Worm (Caenorhabditis elegans) whole organism, L4 larva: ENCODE data around the gene R08C7.5.

Experiments used
- F26F4.8 ChIP-seq: fragments of 200-800 bp; sonication (Bioruptor generic); conservative IDR thresholded peaks from 2 replicates; pipeline ENCODE4 v1.3.6; 2022; ENCODE audit warnings: missing genetic modification characterization, missing compliant biosample characterization
- F37D6.2 ChIP-seq: sonication (generic microtip); optimal IDR thresholded peaks from 2 replicates; lab custom pipeline; 2016; ENCODE audit warnings: mild to moderate bottlenecking, missing genetic modification characterization, missing compliant biosample characterization
- Y105C5A.15 ChIP-seq: fragments of 200-800 bp; sonication (Bioruptor generic); IDR thresholded peaks from 2 replicates; pipeline ENCODE4 v1.3.6; 2022; ENCODE audit warnings: missing genetic modification characterization, missing compliant biosample characterization
- Y48G9A.11 ChIP-seq: fragments of 200-800 bp; sonication (Bioruptor generic); IDR thresholded peaks from 2 replicates; pipeline ENCODE4 v1.3.6; 2022; ENCODE audit warnings: missing genetic modification reagents, missing genetic modification characterization, missing compliant biosample characterization
- ZK337.2 ChIP-seq: fragments of 200-800 bp; sonication (Bioruptor generic); IDR thresholded peaks from 2 replicates; pipeline ENCODE4 v1.3.6; 2022; ENCODE audit warnings: missing genetic modification reagents, missing genetic modification characterization, missing compliant biosample characterization
- aha-1 ChIP-seq: fragments of 150-350 bp; peaks from one replicate; lab custom pipeline; 2014; ENCODE audit warnings: missing biosample characterization, missing genetic modification characterization
- ama-1 ChIP-seq: fragments of 150-350 bp; optimal IDR thresholded peaks from 2 replicates; lab custom pipeline; 2014; ENCODE audit warnings: inconsistent platforms, mixed read lengths
- attf-4 ChIP-seq: sonication (generic microtip); optimal IDR thresholded peaks from 3 replicates; lab custom pipeline; 2017; ENCODE audit warnings: missing biosample characterization, missing genetic modification characterization
- ceh-32 ChIP-seq: sonication (generic microtip); optimal IDR thresholded peaks from 2 replicates; lab custom pipeline; 2016; ENCODE audit warnings: mild to moderate bottlenecking, missing genetic modification characterization, missing compliant biosample characterization; ENCODE audit not compliant: poor library complexity
- daf-12 ChIP-seq: fragments of 150-350 bp; optimal IDR thresholded peaks from 2 replicates; lab custom pipeline; 2014; ENCODE audit warnings: missing biosample characterization, missing genetic modification reagents, missing genetic modification characterization
- daf-19 ChIP-seq: fragments of 200-800 bp; sonication (Bioruptor generic); conservative IDR thresholded peaks from 2 replicates; pipeline ENCODE4 v1.3.6; 2022; ENCODE audit warnings: missing genetic modification characterization, missing compliant biosample characterization
- daf-8 ChIP-seq: fragments of 200-800 bp; sonication (Bioruptor generic); IDR thresholded peaks from 2 replicates; pipeline ENCODE4 v1.3.6; 2022; ENCODE audit warnings: missing genetic modification characterization, missing compliant biosample characterization
- dmd-6 ChIP-seq: fragments of 200-800 bp; sonication (Bioruptor generic); IDR thresholded peaks from 2 replicates; pipeline ENCODE4 v1.3.6; 2022; ENCODE audit warnings: missing genetic modification reagents, missing genetic modification characterization, missing compliant biosample characterization
- dpl-1 ChIP-seq: fragments of 150-350 bp; optimal IDR thresholded peaks from 2 replicates; lab custom pipeline; 2014; ENCODE audit warnings: missing biosample characterization, missing genetic modification reagents, missing genetic modification characterization
- dve-1 ChIP-seq: sonication (generic microtip); optimal IDR thresholded peaks from 2 replicates; lab custom pipeline; 2017; ENCODE audit warnings: antibody characterized with exemption, mild to moderate bottlenecking, missing genetic modification characterization, missing compliant biosample characterization; ENCODE audit not compliant: insufficient read depth
- fkh-10 ChIP-seq: fragments of 150-350 bp; optimal IDR thresholded peaks from 2 replicates; lab custom pipeline; 2014; ENCODE audit warnings: missing biosample characterization, missing genetic modification reagents, missing genetic modification characterization
- fos-1 ChIP-seq: fragments of 150-350 bp; optimal IDR thresholded peaks from 2 replicates; lab custom pipeline; 2014; ENCODE audit warnings: missing biosample characterization, missing genetic modification characterization
- hif-1 ChIP-seq, 2 experiments: sonication (generic microtip); optimal IDR thresholded peaks; 2 replicates each; lab custom pipeline; 2016 to 2017; ENCODE audit warnings: missing compliant biosample characterization in 2 of 2, missing genetic modification characterization in 2 of 2, missing genetic modification reagents in 2 of 2, missing genotype in 2 of 2, mild to moderate bottlenecking in 1 of 2
- hlh-30 ChIP-seq: sonication (generic microtip); optimal IDR thresholded peaks from 2 replicates; lab custom pipeline; 2017; ENCODE audit warnings: antibody characterized with exemption, mild to moderate bottlenecking, missing genetic modification characterization, missing compliant biosample characterization; ENCODE audit not compliant: insufficient read depth
- lin-39 ChIP-seq: fragments of 150-350 bp; optimal IDR thresholded peaks from 2 replicates; lab custom pipeline; 2014; ENCODE audit warnings: missing biosample characterization, missing genetic modification reagents, missing genetic modification characterization
- lir-3 ChIP-seq: sonication (generic microtip); optimal IDR thresholded peaks from 2 replicates; lab custom pipeline; 2016; ENCODE audit warnings: mild to moderate bottlenecking, missing genetic modification characterization, missing compliant biosample characterization
- madf-9 ChIP-seq: fragments of 200-800 bp; sonication (Bioruptor generic); conservative IDR thresholded peaks from 2 replicates; pipeline ENCODE4 v1.3.6; 2022; ENCODE audit warnings: missing genetic modification reagents, missing genetic modification characterization, missing compliant biosample characterization
- mdl-1 ChIP-seq, 2 experiments: fragments of 150-350 bp in 1 of 2; sonication (generic microtip) in 1 of 2; optimal IDR thresholded peaks; 2 replicates each; lab custom pipeline; 2014 to 2017; ENCODE audit warnings: missing biosample characterization in 2 of 2, missing genetic modification characterization in 2 of 2
- mep-1 ChIP-seq: fragments of 150-350 bp; sonication (generic microtip); optimal IDR thresholded peaks from 3 replicates; lab custom pipeline; 2014; ENCODE audit warnings: missing biosample characterization, missing genetic modification characterization
- mes-2 ChIP-seq: sonication (generic microtip); optimal IDR thresholded peaks from 2 replicates; lab custom pipeline; 2016; ENCODE audit warnings: missing genotype, mild to moderate bottlenecking, missing genetic modification characterization, missing compliant biosample characterization; ENCODE audit not compliant: poor library complexity, severe bottlenecking
- mxl-3 ChIP-seq: fragments of 200-800 bp; sonication (Bioruptor generic); optimal IDR thresholded peaks from 2 replicates; lab custom pipeline; 2018; ENCODE audit warnings: mild to moderate bottlenecking, missing genetic modification characterization, missing compliant biosample characterization
- nhr-10 ChIP-seq: fragments of 150-350 bp; optimal IDR thresholded peaks from 2 replicates; lab custom pipeline; 2014; ENCODE audit warnings: missing biosample characterization, missing genetic modification characterization
- nhr-102 ChIP-seq: sonication (generic microtip); optimal IDR thresholded peaks from 2 replicates; lab custom pipeline; 2016; ENCODE audit warnings: mild to moderate bottlenecking, missing genetic modification characterization, moderate library complexity, missing compliant biosample characterization
- nhr-25 ChIP-seq: sonication (generic microtip); optimal IDR thresholded peaks from 2 replicates; lab custom pipeline; 2017; ENCODE audit warnings: missing genetic modification characterization, mild to moderate bottlenecking, missing compliant biosample characterization, antibody characterized with exemption, moderate library complexity, borderline replicate concordance; ENCODE audit not compliant: insufficient read depth
- nhr-42 ChIP-seq: fragments of 200-800 bp; sonication (Bioruptor generic); IDR thresholded peaks from 2 replicates; pipeline ENCODE4 v1.3.6; 2022; ENCODE audit warnings: missing genetic modification characterization, missing compliant biosample characterization
- nhr-48 ChIP-seq: sonication (generic microtip); optimal IDR thresholded peaks from 2 replicates; lab custom pipeline; 2016; ENCODE audit warnings: mild to moderate bottlenecking, missing genetic modification characterization, missing compliant biosample characterization
- nhr-77 ChIP-seq: fragments of 150-350 bp; optimal IDR thresholded peaks from 2 replicates; lab custom pipeline; 2014; ENCODE audit warnings: missing biosample characterization, missing genetic modification characterization
- pha-4 ChIP-seq, 2 experiments: fragments of 150-350 bp in 1 of 2; fragments of 200-800 bp in 1 of 2; sonication (Bioruptor generic) in 1 of 2; IDR thresholded peaks in 1 of 2; optimal IDR thresholded peaks in 1 of 2; 2 replicates each; pipeline versions ENCODE4 v1.3.6 to Lab custom; 2014 to 2022; ENCODE audit warnings: missing genetic modification characterization in 2 of 2, missing genetic modification reagents in 2 of 2, missing biosample characterization in 1 of 2, missing compliant biosample characterization in 1 of 2
- php-3 ChIP-seq: fragments of 200-800 bp; sonication (Bioruptor generic); IDR thresholded peaks from 2 replicates; pipeline ENCODE4 v1.3.6; 2022; ENCODE audit warnings: missing genetic modification reagents, missing genetic modification characterization, missing compliant biosample characterization
- set-16 ChIP-seq: fragments of 200-800 bp; sonication (Bioruptor generic); IDR thresholded peaks from 2 replicates; pipeline ENCODE4 v1.3.6; 2022; ENCODE audit warnings: missing genetic modification reagents, missing genetic modification characterization, missing compliant biosample characterization
- spr-1 ChIP-seq: sonication (generic microtip); optimal IDR thresholded peaks from 2 replicates; lab custom pipeline; 2016; ENCODE audit warnings: mild to moderate bottlenecking, missing genetic modification characterization, missing compliant biosample characterization
- spr-3 ChIP-seq: fragments of 200-800 bp; sonication (Bioruptor generic); optimal IDR thresholded peaks from 2 replicates; lab custom pipeline; 2018; ENCODE audit warnings: mild to moderate bottlenecking, missing genetic modification characterization, missing compliant biosample characterization
- tag-97 ChIP-seq: fragments of 200-800 bp; sonication (Bioruptor generic); IDR thresholded peaks from 2 replicates; pipeline ENCODE4 v1.3.6; 2022; ENCODE audit warnings: missing genetic modification characterization, missing compliant biosample characterization
- unc-39 ChIP-seq: sonication (generic microtip); optimal IDR thresholded peaks from 2 replicates; lab custom pipeline; 2017; ENCODE audit warnings: missing biosample characterization, missing genetic modification characterization
- unc-62 ChIP-seq, 3 experiments: fragments of 150-350 bp in 1 of 3; sonication (generic microtip); optimal IDR thresholded peaks in 2 of 3; peaks in 1 of 3; 1 replicate in 1 of 3; 2 replicates in 2 of 3; lab custom pipeline; 2014 to 2017; ENCODE audit warnings: missing biosample characterization in 3 of 3, missing genetic modification characterization in 3 of 3, missing genetic modification reagents in 3 of 3, missing genotype in 1 of 3
- zfp-2 ChIP-seq: sonication (generic microtip); optimal IDR thresholded peaks from 2 replicates; lab custom pipeline; 2016; ENCODE audit warnings: mild to moderate bottlenecking, missing genetic modification characterization, missing compliant biosample characterization
- ztf-7 ChIP-seq: fragments of 150-350 bp; optimal IDR thresholded peaks from 2 replicates; lab custom pipeline; 2014; ENCODE audit warnings: missing biosample characterization, missing genetic modification characterization

Gene R08C7.5

ce11 chrIV:4407055-4407461 lies 23.0 kb upstream of the R08C7.5 start (continued):
- TF ChIP-seq nhr-48, result peak; percentile 20
- peak; percentile 63 for TF ChIP-seq mep-1
- TF ChIP-seq nhr-77 (tag; lab: Kevin White, UChicago), result peak; percentile 55
- peak; percentile 39; the same call in 1 of the 2 replicates for TF ChIP-seq nhr-42 (GFP tag; lab: Robert Waterston, UW)

- TF ChIP-seq fkh-10 (GFP tag; lab: Kevin White, UChicago) (no peak), nhr-77 (tag; lab: Kevin White, UChicago) (no peak), mep-1 (no peak), ZK337.2 (GFP tag; lab: Robert Waterston, UW) (no peak), F26F4.8 (GFP tag; lab: Robert Waterston, UW) (0 out of 2 replicates have a peak, but pooled peaks have one; percentile 20), Y105C5A.15 (GFP tag; lab: Robert Waterston, UW) (0 out of 2 replicates have a peak, but pooled peaks have one; percentile 33), mes-2 (tag; lab: Kevin White, UChicago) (no peak), php-3 (GFP tag; lab: Robert Waterston, UW) (0 out of 2 replicates have a peak, but pooled peaks have one; percentile 8), pha-4 (GFP tag; IDR thresholded peaks at IDR 0.05; lab: Robert Waterston, UW) (no peak), pha-4 (tag; optimal IDR thresholded peaks at IDR 0.05; lab: Kevin White, UChicago) (no peak), dve-1 (tag; lab: Kevin White, UChicago) (no peak), madf-9 (no peak), mdl-1 (tag; optimal IDR thresholded peaks at IDR 0.05; lab: Kevin White, UChicago) (no peak), nhr-102 (tag; lab: Kevin White, UChicago) (no peak), fos-1 (tag; lab: Kevin White, UChicago) (no peak), mxl-3 (GFP tag; lab: Kevin White, UChicago) (peak; percentile 22), ceh-32 (tag; lab: Kevin White, UChicago) (no peak), hif-1 (tag; optimal IDR thresholded peaks at IDR 0.05; lab: Kevin White, UChicago) (peak in 1 of 2 experiments; percentile 9), Y48G9A.11 (GFP tag; lab: Robert Waterston, UW) (no peak), lin-39 (tag; lab: Kevin White, UChicago) (no peak), daf-8 (no peak), attf-4 (tag; lab: Kevin White, UChicago) (no peak), daf-12 (tag; lab: Kevin White, UChicago) (no peak), tag-97 (GFP tag; lab: Robert Waterston, UW) (no peak), zfp-2 (tag; lab: Kevin White, UChicago) (no peak), F37D6.2 (tag; lab: Kevin White, UChicago) (no peak), spr-1 (tag; lab: Kevin White, UChicago) (no peak), dpl-1 (GFP tag; lab: Kevin White, UChicago) (no peak), dmd-6 (GFP tag; lab: Robert Waterston, UW) (0 out of 2 replicates have a peak, but pooled peaks have one; percentile 12), nhr-25 (tag; lab: Kevin White, UChicago) (no peak), unc-62 (GFP tag; optimal IDR thresholded peaks at IDR 0.05 in 1 of 2; lab: Kevin White, UChicago) (peak in 1 of 2 experiments; percentile 19), unc-62 (tag; optimal IDR thresholded peaks at IDR 0.05; lab: Kevin White, UChicago) (no peak), set-16 (GFP tag; lab: Robert Waterston, UW) (peak; percentile 38; the same call in 1 of the 2 replicates), nhr-10 (tag; lab: Kevin White, UChicago) (no peak), hlh-30 (tag; lab: Kevin White, UChicago) (peak; percentile 24)
Observed at ce11 chrIV:4408714-4409113, 21.3 kb upstream of the R08C7.5 start.

ce11 chrIV:4410526-4410925 lies 19.5 kb upstream of the R08C7.5 start:
- TF ChIP-seq lir-3 (tag; lab: Kevin White, UChicago) (no peak), unc-39 (tag; lab: Kevin White, UChicago) (no peak), aha-1 (peak; percentile 49), spr-3 (GFP tag; lab: Kevin White, UChicago) (no peak), ztf-7 (tag; lab: Kevin White, UChicago) (no peak), ceh-32 (tag; lab: Kevin White, UChicago) (no peak), ama-1 (peak; percentile 53), daf-19 (no peak), mxl-3 (GFP tag; lab: Kevin White, UChicago) (no peak)
